Worm (Caenorhabditis elegans) whole organism, L4 larva: ENCODE results near the gene smc-4.

Source experiments
- F37D6.2 ChIP-seq: sonication (generic microtip); optimal IDR thresholded peaks from 2 replicates; lab custom pipeline; 2016; ENCODE audit warnings: mild to moderate bottlenecking, missing genetic modification characterization, missing compliant biosample characterization
- T26A8.4 ChIP-seq: fragments of 200-800 bp; sonication (Bioruptor generic); IDR thresholded peaks from 2 replicates; pipeline ENCODE4 v1.3.6; 2022; ENCODE audit warnings: missing genetic modification characterization, missing compliant biosample characterization
- Y48G9A.11 ChIP-seq: fragments of 200-800 bp; sonication (Bioruptor generic); IDR thresholded peaks from 2 replicates; pipeline ENCODE4 v1.3.6; 2022; ENCODE audit warnings: missing genetic modification reagents, missing genetic modification characterization, missing compliant biosample characterization
- Y5F2A.4 ChIP-seq: fragments of 200-800 bp; sonication (Bioruptor generic); optimal IDR thresholded peaks from 2 replicates; lab custom pipeline; 2018; ENCODE audit warnings: mild to moderate bottlenecking, missing genetic modification characterization, missing compliant biosample characterization
- ZK546.5 ChIP-seq, 2 experiments: sonication (generic microtip); optimal IDR thresholded peaks; 2 replicates each; lab custom pipeline; 2017; ENCODE audit warnings: missing biosample characterization in 2 of 2, missing genetic modification characterization in 2 of 2
- aha-1 ChIP-seq: fragments of 150-350 bp; peaks from one replicate; lab custom pipeline; 2014; ENCODE audit warnings: missing biosample characterization, missing genetic modification characterization
- ama-1 ChIP-seq: fragments of 150-350 bp; optimal IDR thresholded peaks from 2 replicates; lab custom pipeline; 2014; ENCODE audit warnings: inconsistent platforms, mixed read lengths
- arid-1 ChIP-seq: fragments of 200-800 bp; sonication (Bioruptor generic); conservative IDR thresholded peaks from 2 replicates; pipeline ENCODE4 v1.3.6; 2022; ENCODE audit warnings: missing genetic modification reagents, missing genetic modification characterization, missing compliant biosample characterization
- ceh-20 ChIP-seq: fragments of 200-800 bp; sonication (Bioruptor generic); IDR thresholded peaks from 2 replicates; pipeline ENCODE4 v1.3.6; 2022; ENCODE audit warnings: missing genetic modification reagents, missing genetic modification characterization, missing compliant biosample characterization
- ceh-32 ChIP-seq: sonication (generic microtip); optimal IDR thresholded peaks from 2 replicates; lab custom pipeline; 2016; ENCODE audit warnings: mild to moderate bottlenecking, missing genetic modification characterization, missing compliant biosample characterization; ENCODE audit not compliant: poor library complexity
- ceh-82 ChIP-seq: sonication (generic microtip); optimal IDR thresholded peaks from 2 replicates; lab custom pipeline; 2017; ENCODE audit warnings: missing biosample characterization, missing genetic modification characterization
- ces-1 ChIP-seq: fragments of 150-350 bp; sonication (generic microtip); optimal IDR thresholded peaks from 4 replicates; lab custom pipeline; 2014; ENCODE audit warnings: missing biosample characterization, missing genetic modification reagents, missing genetic modification characterization
- daf-12 ChIP-seq: fragments of 150-350 bp; optimal IDR thresholded peaks from 2 replicates; lab custom pipeline; 2014; ENCODE audit warnings: missing biosample characterization, missing genetic modification reagents, missing genetic modification characterization
- daf-19 ChIP-seq: fragments of 200-800 bp; sonication (Bioruptor generic); conservative IDR thresholded peaks from 2 replicates; pipeline ENCODE4 v1.3.6; 2022; ENCODE audit warnings: missing genetic modification characterization, missing compliant biosample characterization
- daf-8 ChIP-seq: fragments of 200-800 bp; sonication (Bioruptor generic); IDR thresholded peaks from 2 replicates; pipeline ENCODE4 v1.3.6; 2022; ENCODE audit warnings: missing genetic modification characterization, missing compliant biosample characterization
- dmd-8 ChIP-seq: fragments of 200-800 bp; sonication (Bioruptor generic); IDR thresholded peaks from 2 replicates; pipeline ENCODE4 v1.3.6; 2022; ENCODE audit warnings: missing genetic modification characterization, missing compliant biosample characterization
- dmd-9 ChIP-seq: fragments of 200-800 bp; sonication (Bioruptor generic); IDR thresholded peaks from 2 replicates; pipeline ENCODE4 v1.3.6; 2022; ENCODE audit warnings: missing genetic modification reagents, missing genetic modification characterization, missing compliant biosample characterization
- dpl-1 ChIP-seq: fragments of 150-350 bp; optimal IDR thresholded peaks from 2 replicates; lab custom pipeline; 2014; ENCODE audit warnings: missing biosample characterization, missing genetic modification reagents, missing genetic modification characterization
- duxl-1 ChIP-seq: sonication (generic microtip); optimal IDR thresholded peaks from 2 replicates; lab custom pipeline; 2016; ENCODE audit warnings: mild to moderate bottlenecking, missing genetic modification characterization, moderate library complexity, missing compliant biosample characterization; ENCODE audit not compliant: poor library complexity
- dve-1 ChIP-seq: sonication (generic microtip); optimal IDR thresholded peaks from 2 replicates; lab custom pipeline; 2017; ENCODE audit warnings: antibody characterized with exemption, mild to moderate bottlenecking, missing genetic modification characterization, missing compliant biosample characterization; ENCODE audit not compliant: insufficient read depth
- egl-27 ChIP-seq: sonication (generic microtip); optimal IDR thresholded peaks from 3 replicates; lab custom pipeline; 2017; ENCODE audit warnings: missing biosample characterization, missing genetic modification reagents, missing genetic modification characterization
- hlh-11 ChIP-seq: fragments of 200-800 bp; sonication (Bioruptor generic); optimal IDR thresholded peaks from 2 replicates; lab custom pipeline; 2018; ENCODE audit warnings: mild to moderate bottlenecking, missing genetic modification characterization, missing compliant biosample characterization
- hmg-1.1 ChIP-seq: fragments of 200-800 bp; sonication (Bioruptor generic); IDR thresholded peaks from 2 replicates; pipeline ENCODE4 v1.3.6; 2022; ENCODE audit warnings: missing genetic modification reagents, missing genetic modification characterization, missing compliant biosample characterization
- lin-1 ChIP-seq: fragments of 200-800 bp; sonication (Bioruptor generic); IDR thresholded peaks from 2 replicates; pipeline ENCODE4 v1.3.6; 2022; ENCODE audit warnings: missing genetic modification reagents, missing genetic modification characterization, missing compliant biosample characterization
- lin-13 ChIP-seq: fragments of 150-350 bp; optimal IDR thresholded peaks from 2 replicates; lab custom pipeline; 2014; ENCODE audit warnings: missing biosample characterization, missing genetic modification reagents, missing genetic modification characterization
- madf-5 ChIP-seq, 2 experiments: fragments of 200-800 bp; sonication (Bioruptor generic); IDR thresholded peaks; 2 replicates each; pipeline ENCODE4 v1.3.6; 2022; ENCODE audit warnings: missing compliant biosample characterization in 2 of 2, missing genetic modification characterization in 2 of 2
- madf-9 ChIP-seq: fragments of 200-800 bp; sonication (Bioruptor generic); conservative IDR thresholded peaks from 2 replicates; pipeline ENCODE4 v1.3.6; 2022; ENCODE audit warnings: missing genetic modification reagents, missing genetic modification characterization, missing compliant biosample characterization
- mdl-1 ChIP-seq, 2 experiments: fragments of 150-350 bp in 1 of 2; sonication (generic microtip) in 1 of 2; optimal IDR thresholded peaks; 2 replicates each; lab custom pipeline; 2014 to 2017; ENCODE audit warnings: missing biosample characterization in 2 of 2, missing genetic modification characterization in 2 of 2
- mdt-29 ChIP-seq: fragments of 200-800 bp; sonication (Bioruptor generic); IDR thresholded peaks from 2 replicates; pipeline ENCODE4 v1.3.6; 2022; ENCODE audit warnings: missing genetic modification reagents, missing genetic modification characterization, missing compliant biosample characterization
- mep-1 ChIP-seq: fragments of 150-350 bp; sonication (generic microtip); optimal IDR thresholded peaks from 3 replicates; lab custom pipeline; 2014; ENCODE audit warnings: missing biosample characterization, missing genetic modification characterization
- mes-2 ChIP-seq: sonication (generic microtip); optimal IDR thresholded peaks from 2 replicates; lab custom pipeline; 2016; ENCODE audit warnings: missing genotype, mild to moderate bottlenecking, missing genetic modification characterization, missing compliant biosample characterization; ENCODE audit not compliant: poor library complexity, severe bottlenecking
- mxl-3 ChIP-seq: fragments of 200-800 bp; sonication (Bioruptor generic); optimal IDR thresholded peaks from 2 replicates; lab custom pipeline; 2018; ENCODE audit warnings: mild to moderate bottlenecking, missing genetic modification characterization, missing compliant biosample characterization
- nhr-111 ChIP-seq: fragments of 200-800 bp; sonication (Bioruptor generic); optimal IDR thresholded peaks from 2 replicates; lab custom pipeline; 2018; ENCODE audit warnings: mild to moderate bottlenecking, missing genetic modification characterization, missing compliant biosample characterization
- nhr-237 ChIP-seq: sonication (generic microtip); optimal IDR thresholded peaks from 2 replicates; lab custom pipeline; 2017; ENCODE audit warnings: missing biosample characterization, missing genetic modification characterization
- nhr-41 ChIP-seq: fragments of 200-800 bp; sonication (Bioruptor generic); IDR thresholded peaks from 2 replicates; pipeline ENCODE4 v1.3.6; 2022; ENCODE audit warnings: missing genetic modification reagents, missing genetic modification characterization, missing compliant biosample characterization
- nhr-42 ChIP-seq: fragments of 200-800 bp; sonication (Bioruptor generic); IDR thresholded peaks from 2 replicates; pipeline ENCODE4 v1.3.6; 2022; ENCODE audit warnings: missing genetic modification characterization, missing compliant biosample characterization
- nhr-6 ChIP-seq: fragments of 150-350 bp; optimal IDR thresholded peaks from 2 replicates; lab custom pipeline; 2014; ENCODE audit warnings: missing biosample characterization, missing genetic modification characterization
- pha-4 ChIP-seq, 2 experiments: fragments of 150-350 bp in 1 of 2; fragments of 200-800 bp in 1 of 2; sonication (Bioruptor generic) in 1 of 2; IDR thresholded peaks in 1 of 2; optimal IDR thresholded peaks in 1 of 2; 2 replicates each; pipeline versions ENCODE4 v1.3.6 to Lab custom; 2014 to 2022; ENCODE audit warnings: missing genetic modification characterization in 2 of 2, missing genetic modification reagents in 2 of 2, missing biosample characterization in 1 of 2, missing compliant biosample characterization in 1 of 2
- pqm-1 ChIP-seq: sonication (generic microtip); optimal IDR thresholded peaks from 2 replicates; lab custom pipeline; 2017; ENCODE audit warnings: missing biosample characterization, missing genetic modification characterization
- saeg-2 ChIP-seq: fragments of 200-800 bp; sonication (Bioruptor generic); IDR thresholded peaks from 2 replicates; pipeline ENCODE4 v1.3.6; 2022; ENCODE audit warnings: missing genetic modification reagents, missing genetic modification characterization, missing compliant biosample characterization
- unc-130 ChIP-seq: sonication (generic microtip); optimal IDR thresholded peaks from 2 replicates; lab custom pipeline; 2016; ENCODE audit warnings: missing genetic modification reagents, missing genetic modification characterization, missing compliant biosample characterization
- unc-39 ChIP-seq: sonication (generic microtip); optimal IDR thresholded peaks from 2 replicates; lab custom pipeline; 2017; ENCODE audit warnings: missing biosample characterization, missing genetic modification characterization
- unc-62 ChIP-seq, 3 experiments: fragments of 150-350 bp in 1 of 3; sonication (generic microtip); optimal IDR thresholded peaks in 2 of 3; peaks in 1 of 3; 1 replicate in 1 of 3; 2 replicates in 2 of 3; lab custom pipeline; 2014 to 2017; ENCODE audit warnings: missing biosample characterization in 3 of 3, missing genetic modification characterization in 3 of 3, missing genetic modification reagents in 3 of 3, missing genotype in 1 of 3
- zag-1 ChIP-seq: fragments of 150-350 bp; optimal IDR thresholded peaks from 2 replicates; lab custom pipeline; 2014; ENCODE audit warnings: missing biosample characterization, missing genetic modification characterization
- zfp-2 ChIP-seq: sonication (generic microtip); optimal IDR thresholded peaks from 2 replicates; lab custom pipeline; 2016; ENCODE audit warnings: mild to moderate bottlenecking, missing genetic modification characterization, missing compliant biosample characterization
- zfp-3 ChIP-seq: fragments of 200-800 bp; sonication (Bioruptor generic); conservative IDR thresholded peaks from 2 replicates; pipeline ENCODE4 v1.3.6; 2022; ENCODE audit warnings: missing genetic modification reagents, missing genetic modification characterization, missing compliant biosample characterization
- ztf-11 ChIP-seq: fragments of 150-350 bp; optimal IDR thresholded peaks from 2 replicates; lab custom pipeline; 2014; ENCODE audit warnings: missing biosample characterization, missing genetic modification characterization

smc-4 gene

DNA sequence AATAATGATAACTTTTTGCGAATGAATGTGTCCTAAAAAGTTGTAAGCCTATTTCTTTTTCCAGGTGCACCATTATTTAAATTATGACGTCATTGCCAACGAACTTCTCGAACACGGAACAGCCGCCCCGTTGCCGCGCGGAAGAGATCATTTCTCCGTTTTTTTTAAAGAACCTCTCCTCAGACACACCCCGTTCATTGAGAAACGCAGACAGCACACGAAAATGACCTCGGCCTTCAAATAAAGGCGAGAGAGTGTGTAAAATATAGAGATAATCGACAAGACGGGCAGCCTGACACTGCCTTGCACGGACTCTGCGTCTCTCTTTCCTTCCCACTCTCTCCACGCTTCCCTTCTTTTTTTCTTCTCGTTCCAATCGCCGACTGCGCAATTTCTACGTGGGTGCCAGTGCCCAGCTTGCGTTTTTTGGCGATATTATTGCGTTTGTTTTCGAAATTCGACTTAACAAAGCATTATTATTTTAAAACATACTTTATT is 26.9 kb upstream of the smc-4 start (continued):
- TF ChIP-seq zfp-3, result 0 out of 2 replicates have a peak, but pooled peaks have one; percentile 27
- TF ChIP-seq zfp-2 (tag; lab: Kevin White, UChicago), result no peak
- no peak; the same call in 1 of the 2 replicates for TF ChIP-seq saeg-2 (GFP tag; lab: Robert Waterston, UW)
- no peak for TF ChIP-seq ces-1 (GFP tag; lab: Kevin White, UChicago)
- TF ChIP-seq mxl-3 (GFP tag; lab: Kevin White, UChicago), result peak; percentile 90
- peak; percentile 26 for TF ChIP-seq pqm-1 (tag; lab: Kevin White, UChicago)
- peak; percentile 63 for TF ChIP-seq duxl-1 (tag; lab: Kevin White, UChicago)
- peak; percentile 72 for TF ChIP-seq pha-4 (GFP tag; IDR thresholded peaks at IDR 0.05; lab: Robert Waterston, UW)
- TF ChIP-seq pha-4 (tag; optimal IDR thresholded peaks at IDR 0.05; lab: Kevin White, UChicago), result peak; percentile 83
- no peak for TF ChIP-seq nhr-111 (GFP tag; lab: Kevin White, UChicago)
- TF ChIP-seq unc-62 (GFP tag; optimal IDR thresholded peaks at IDR 0.05 in 1 of 2; lab: Kevin White, UChicago), result peak in 1 of 2 experiments; percentile 86
- no peak for TF ChIP-seq unc-62 (tag; optimal IDR thresholded peaks at IDR 0.05; lab: Kevin White, UChicago)
- TF ChIP-seq mes-2, result peak; percentile 66
- TF ChIP-seq daf-12 (tag; lab: Kevin White, UChicago), result no peak
- no peak for TF ChIP-seq egl-27
- no peak for TF ChIP-seq ceh-82 (tag; lab: Kevin White, UChicago)
- TF ChIP-seq unc-130 (GFP tag; lab: Kevin White, UChicago), result no peak
- TF ChIP-seq Y5F2A.4 (GFP tag; lab: Kevin White, UChicago), result no peak
- TF ChIP-seq ceh-32, result no peak
- peak; percentile 78 for TF ChIP-seq T26A8.4 (GFP tag; lab: Robert Waterston, UW)
- TF ChIP-seq hmg-1.1 (GFP tag; lab: Robert Waterston, UW), result peak; percentile 87
- TF ChIP-seq nhr-42, result no peak
- peak; percentile 77; the same call in 1 of the 2 replicates for TF ChIP-seq nhr-41 (GFP tag; lab: Robert Waterston, UW)
- TF ChIP-seq mdt-29 (GFP tag; lab: Robert Waterston, UW), result no peak
- peak; percentile 47 to 63 for TF ChIP-seq mdl-1 (tag; optimal IDR thresholded peaks at IDR 0.05; lab: Kevin White, UChicago)
- TF ChIP-seq dmd-9, result no peak
- no peak for TF ChIP-seq daf-8 (GFP tag; lab: Robert Waterston, UW)
- TF ChIP-seq lin-13 (GFP tag; lab: Kevin White, UChicago), result no peak
- TF ChIP-seq ZK546.5 (tag; optimal IDR thresholded peaks at IDR 0.05; lab: Kevin White, UChicago), result no peak
- no peak for TF ChIP-seq nhr-237 (tag; lab: Kevin White, UChicago)
- peak; percentile 59 for TF ChIP-seq F37D6.2 (tag; lab: Kevin White, UChicago)
- TF ChIP-seq aha-1, result peak; percentile 95
- peak; percentile 91 for TF ChIP-seq madf-9
- peak; percentile 56 for TF ChIP-seq dpl-1 (GFP tag; lab: Kevin White, UChicago)
- TF ChIP-seq lin-1 (GFP tag; lab: Robert Waterston, UW), result peak; percentile 66; the same call in 1 of the 2 replicates
- peak; percentile 81 for TF ChIP-seq dve-1 (tag; lab: Kevin White, UChicago)
- TF ChIP-seq ztf-11 (tag; lab: Kevin White, UChicago), result no peak
- no peak for TF ChIP-seq daf-19 (GFP tag; lab: Robert Waterston, UW)
- TF ChIP-seq zag-1, result no peak
- peak; percentile 95 for TF ChIP-seq hlh-11 (tag; lab: Kevin White, UChicago)
- no peak for TF ChIP-seq madf-5 (GFP tag; IDR thresholded peaks at IDR 0.05; lab: Robert Waterston, UW)
- TF ChIP-seq Y48G9A.11 (GFP tag; lab: Robert Waterston, UW), result no peak
- TF ChIP-seq mep-1 (tag; lab: Kevin White, UChicago), result peak; percentile 73
- TF ChIP-seq dmd-8, result no peak
- TF ChIP-seq unc-39 (tag; lab: Kevin White, UChicago), result no peak
- TF ChIP-seq ceh-20 (GFP tag; lab: Robert Waterston, UW), result 0 out of 2 replicates have a peak, but pooled peaks have one; percentile 26
- TF ChIP-seq ama-1, result peak; percentile 53
- no peak for TF ChIP-seq nhr-6 (tag; lab: Kevin White, UChicago)
- TF ChIP-seq arid-1 (GFP tag; lab: Robert Waterston, UW), result peak; percentile 39
- TF ChIP-seq, all 104 proteins: peak for 46
